Fruit fly (Drosophila melanogaster) whole organism, embryonic: ENCODE data around the gene CG15449.

Experiments
- Adf1 ChIP-seq: fragments of 200-800 bp; sonication (Bioruptor generic); IDR thresholded peaks from 2 replicates; pipeline ENCODE4 v1.3.6; 2022; ENCODE audit warnings: missing biosample characterization, missing genetic modification characterization
- CG12236 ChIP-seq: fragments of 200-800 bp; sonication (Bioruptor generic); optimal IDR thresholded peaks from 2 replicates; lab custom pipeline; 2016; ENCODE audit warnings: missing biosample characterization, missing genetic modification characterization
- CG1529 ChIP-seq: fragments of 200-800 bp; sonication (Bioruptor generic); optimal IDR thresholded peaks from 3 replicates; lab custom pipeline; 2018; ENCODE audit warnings: missing biosample characterization, missing genetic modification characterization
- CG15479 ChIP-seq: fragments of 200-800 bp; sonication (Bioruptor generic); optimal IDR thresholded peaks from 3 replicates; lab custom pipeline; 2019; ENCODE audit warnings: missing biosample characterization, mild to moderate bottlenecking, missing genetic modification characterization, moderate library complexity
- CG17361 ChIP-seq: fragments of 200-800 bp; sonication (Bioruptor generic); IDR thresholded peaks from 3 replicates; pipeline ENCODE4 v1.3.6; 2022; ENCODE audit warnings: missing biosample characterization, missing genetic modification characterization
- CG2199 ChIP-seq: fragments of 200-800 bp; sonication (Bioruptor generic); IDR thresholded peaks from 3 replicates; pipeline ENCODE4 v1.3.6; 2022; ENCODE audit warnings: missing biosample characterization, missing genetic modification characterization
- CG30403 ChIP-seq: fragments of 200-800 bp; sonication (Bioruptor generic); optimal IDR thresholded peaks from 3 replicates; lab custom pipeline; 2016; ENCODE audit warnings: missing biosample characterization, missing genetic modification characterization
- CG3163 ChIP-seq: fragments of 200-800 bp; sonication (Bioruptor generic); optimal IDR thresholded peaks from 3 replicates; lab custom pipeline; 2016; ENCODE audit warnings: missing biosample characterization, missing genetic modification characterization
- CG4360 ChIP-seq: fragments of 200-800 bp; sonication (Bioruptor generic); IDR thresholded peaks from 2 replicates; pipeline ENCODE4 v1.3.6; 2022; ENCODE audit warnings: missing biosample characterization, missing genetic modification characterization
- CG4820 ChIP-seq: fragments of 200-800 bp; sonication (Bioruptor generic); optimal IDR thresholded peaks from 3 replicates; lab custom pipeline; 2016; ENCODE audit warnings: missing biosample characterization, missing genetic modification characterization
- CG6175 ChIP-seq: fragments of 200-800 bp; sonication (Bioruptor generic); IDR thresholded peaks from 3 replicates; pipeline ENCODE4 v1.3.6; 2022; ENCODE audit warnings: missing biosample characterization, missing genetic modification characterization
- CG7963 ChIP-seq: fragments of 200-800 bp; sonication (Bioruptor generic); IDR thresholded peaks from 3 replicates; pipeline ENCODE4 v1.3.6; 2022; ENCODE audit warnings: missing biosample characterization, missing genetic modification characterization; ENCODE audit not compliant: partially characterized antibody
- CoRest ChIP-seq: fragments of 200-800 bp; sonication (Bioruptor generic); optimal IDR thresholded peaks from 3 replicates; lab custom pipeline; 2018; ENCODE audit warnings: missing biosample characterization, mild to moderate bottlenecking, missing genetic modification characterization, moderate library complexity
- D19A ChIP-seq: fragments of 200-800 bp; optimal IDR thresholded peaks from 3 replicates; lab custom pipeline; 2019; ENCODE audit warnings: missing biosample characterization, mild to moderate bottlenecking, missing genetic modification characterization, moderate library complexity
- Dfd ChIP-seq, 2 experiments: fragments of >200 bp; optimal IDR thresholded peaks; 2 replicates each; lab custom pipeline; 2017; ENCODE audit warnings: missing biosample characterization in 2 of 2, missing genetic modification characterization in 2 of 2
- Drgx ChIP-seq: fragments of 200-800 bp; sonication (Bioruptor generic); IDR thresholded peaks from 2 replicates; pipeline ENCODE4 v1.3.6; 2022; ENCODE audit warnings: missing biosample characterization, missing genetic modification characterization
- GATAe ChIP-seq: fragments of 200-800 bp; sonication (Bioruptor generic); conservative IDR thresholded peaks from 2 replicates; pipeline ENCODE4 v1.3.6; 2022; ENCODE audit warnings: missing biosample characterization, missing genetic modification characterization
- HLH3B ChIP-seq: fragments of 200-800 bp; sonication (Bioruptor generic); IDR thresholded peaks from 2 replicates; pipeline ENCODE4 v1.3.6; 2022; ENCODE audit warnings: missing biosample characterization, missing genetic modification characterization
- HmgD ChIP-seq: fragments of 200-800 bp; sonication (Bioruptor generic); optimal IDR thresholded peaks from 3 replicates; lab custom pipeline; 2016; ENCODE audit warnings: missing biosample characterization, missing genetic modification characterization
- Med ChIP-seq: fragments of 200-800 bp; sonication (Bioruptor generic); peaks from one replicate; lab custom pipeline; 2016; ENCODE audit warnings: missing biosample characterization, missing genetic modification characterization, mild to moderate bottlenecking, inconsistent platforms, moderate library complexity
- NK7.1 ChIP-seq: fragments of 200-800 bp; sonication (Bioruptor generic); optimal IDR thresholded peaks from 3 replicates; lab custom pipeline; 2016; ENCODE audit warnings: missing biosample characterization, missing genetic modification characterization
- Nf-YC ChIP-seq: fragments of 200-800 bp; optimal IDR thresholded peaks from 3 replicates; lab custom pipeline; 2019; ENCODE audit warnings: missing biosample characterization, mild to moderate bottlenecking, missing genetic modification characterization, moderate library complexity
- Rfx ChIP-seq: fragments of 200-800 bp; sonication (Bioruptor generic); IDR thresholded peaks from 2 replicates; pipeline ENCODE4 v1.3.6; 2022; ENCODE audit warnings: missing biosample characterization, missing genetic modification characterization
- Sox100B ChIP-seq: fragments of 200-800 bp; sonication (Bioruptor generic); optimal IDR thresholded peaks from 3 replicates; lab custom pipeline; 2018; ENCODE audit warnings: missing biosample characterization, mild to moderate bottlenecking, missing genetic modification characterization
- Trl ChIP-seq, 3 experiments: fragments of >200 bp in 2 of 3; fragments of 200-800 bp in 1 of 3; sonication (Bioruptor generic) in 1 of 3; optimal IDR thresholded peaks; 2 replicates in 1 of 3; 3 replicates in 2 of 3; lab custom pipeline; 2016 to 2017; ENCODE audit warnings: missing biosample characterization in 1 of 3, missing genetic modification characterization in 1 of 3
- bab2 ChIP-seq: fragments of 200-800 bp; sonication (Bioruptor generic); optimal IDR thresholded peaks from 2 replicates; lab custom pipeline; 2016; ENCODE audit warnings: missing biosample characterization, missing genetic modification characterization
- chinmo ChIP-seq: fragments of 200-800 bp; sonication (Bioruptor generic); IDR thresholded peaks from 4 replicates; pipeline ENCODE4 v1.3.6; 2022; ENCODE audit warnings: missing biosample characterization, missing genetic modification characterization; ENCODE audit not compliant: partially characterized antibody
- chm ChIP-seq: fragments of 200-800 bp; sonication (Bioruptor generic); IDR thresholded peaks from 2 replicates; pipeline ENCODE4 v1.3.6; 2022; ENCODE audit warnings: missing biosample characterization, missing genetic modification characterization
- dysf ChIP-seq: fragments of 200-800 bp; sonication (Bioruptor generic); IDR thresholded peaks from 3 replicates; pipeline ENCODE4 v1.3.6; 2022; ENCODE audit warnings: missing biosample characterization, missing genetic modification characterization
- fd96Cb ChIP-seq: fragments of 200-800 bp; sonication (Bioruptor generic); optimal IDR thresholded peaks from 2 replicates; lab custom pipeline; 2018; ENCODE audit warnings: missing biosample characterization, mild to moderate bottlenecking, missing genetic modification characterization, moderate library complexity
- gcm ChIP-seq: fragments of 200-800 bp; sonication (Bioruptor generic); optimal IDR thresholded peaks from 2 replicates; lab custom pipeline; 2019; ENCODE audit warnings: missing biosample characterization, mild to moderate bottlenecking, missing genetic modification characterization, moderate library complexity
- grn ChIP-seq: fragments of 200-800 bp; sonication (Bioruptor generic); optimal IDR thresholded peaks from 3 replicates; lab custom pipeline; 2017; ENCODE audit warnings: missing biosample characterization, missing genetic modification characterization
- ind ChIP-seq: fragments of 200-800 bp; sonication (Bioruptor generic); optimal IDR thresholded peaks from 3 replicates; lab custom pipeline; 2016; ENCODE audit warnings: missing biosample characterization, missing genetic modification characterization
- nom ChIP-seq: fragments of 200-800 bp; sonication (Bioruptor generic); optimal IDR thresholded peaks from 2 replicates; lab custom pipeline; 2017; ENCODE audit warnings: missing biosample characterization, missing genetic modification characterization, mild to moderate bottlenecking, moderate library complexity, missing genetic modification reagents
- p53 ChIP-seq: fragments of 200-800 bp; sonication (Bioruptor generic); optimal IDR thresholded peaks from 2 replicates; lab custom pipeline; 2016; ENCODE audit warnings: missing biosample characterization, missing genetic modification characterization
- phol ChIP-seq: fragments of 200-800 bp; sonication (Bioruptor generic); optimal IDR thresholded peaks from 3 replicates; lab custom pipeline; 2018; ENCODE audit warnings: missing biosample characterization, mild to moderate bottlenecking, missing genetic modification characterization, moderate library complexity
- prd ChIP-seq, 3 experiments: fragments of >200 bp in 2 of 3; fragments of 200-800 bp in 1 of 3; sonication (Bioruptor generic) in 1 of 3; optimal IDR thresholded peaks in 2 of 3; IDR thresholded peaks in 1 of 3; 2 replicates in 2 of 3; 3 replicates in 1 of 3; pipeline versions ENCODE4 v1.3.6 to Lab custom; 2017 to 2022; ENCODE audit warnings: missing biosample characterization in 1 of 3, missing genetic modification characterization in 1 of 3
- row ChIP-seq: fragments of 200-800 bp; sonication (Bioruptor generic); IDR thresholded peaks from 3 replicates; pipeline ENCODE4 v1.3.6; 2022; ENCODE audit warnings: missing biosample characterization, missing genetic modification characterization
- sens ChIP-seq: fragments of 200-800 bp; sonication (Bioruptor generic); peaks from one replicate; lab custom pipeline; 2016; ENCODE audit warnings: missing biosample characterization, missing genetic modification characterization
- sisA ChIP-seq: fragments of 200-800 bp; sonication (Bioruptor generic); IDR thresholded peaks from 2 replicates; pipeline ENCODE4 v1.3.6; 2022; ENCODE audit warnings: missing biosample characterization, missing genetic modification characterization
- sqz ChIP-seq: fragments of 200-800 bp; sonication (Bioruptor generic); optimal IDR thresholded peaks from 3 replicates; lab custom pipeline; 2018; ENCODE audit warnings: missing biosample characterization, mild to moderate bottlenecking, missing genetic modification characterization
- toy ChIP-seq: fragments of 200-800 bp; sonication (Bioruptor generic); IDR thresholded peaks from 2 replicates; pipeline ENCODE4 v1.3.6; 2022; ENCODE audit warnings: missing biosample characterization, missing genetic modification characterization
- trh ChIP-seq: fragments of 200-800 bp; sonication (Bioruptor generic); optimal IDR thresholded peaks from 2 replicates; lab custom pipeline; 2016; ENCODE audit warnings: missing biosample characterization, missing genetic modification characterization
- yki ChIP-seq: fragments of >200 bp; optimal IDR thresholded peaks from 3 replicates; lab custom pipeline; 2018
- z ChIP-seq: fragments of 200-800 bp; sonication (Bioruptor generic); IDR thresholded peaks from 3 replicates; pipeline ENCODE4 v1.3.6; 2022; ENCODE audit warnings: missing biosample characterization, missing genetic modification characterization

CG15449 gene

DNA sequence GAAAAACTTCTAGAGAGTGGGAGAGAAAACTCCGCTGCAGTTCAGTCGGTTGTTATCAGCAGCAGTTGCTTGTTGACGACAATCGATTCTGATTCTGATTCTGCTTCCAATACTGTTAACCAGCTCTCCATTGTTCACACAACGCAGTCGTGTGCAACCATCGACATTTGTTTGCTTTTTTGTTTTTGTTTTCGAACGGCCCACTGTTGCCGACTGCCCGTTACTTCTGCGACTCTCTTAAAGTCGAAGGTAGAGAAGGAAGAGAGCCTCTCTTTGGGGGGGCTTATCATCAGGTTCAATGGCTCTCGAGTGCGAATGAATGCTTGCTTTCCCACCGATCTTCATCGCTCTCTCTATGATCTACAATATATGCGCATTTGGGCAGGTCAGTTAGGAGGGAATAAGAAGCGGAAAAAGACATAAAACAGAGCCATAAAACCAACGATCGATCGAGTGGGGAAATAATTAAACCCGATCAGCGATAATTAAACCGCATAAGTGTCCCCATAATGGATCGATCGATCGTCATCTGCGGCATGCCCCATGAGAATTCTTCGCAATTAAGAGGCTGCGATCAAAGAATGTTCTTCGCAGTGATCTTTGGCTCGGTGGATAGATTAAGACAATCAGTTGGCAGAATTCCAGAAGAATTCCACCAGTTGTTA is 31.4 kb upstream of the CG15449 start:
- 0 out of 3 replicates have a peak, but pooled peaks have one; percentile 23 for TF ChIP-seq CG2199
- no peak for TF ChIP-seq CG12236 (GFP tag; lab: Kevin White, UChicago)
- no peak for TF ChIP-seq chm (GFP tag; lab: Robert Waterston, UW)
- peak; percentile 89 for TF ChIP-seq CG3163 (GFP tag; lab: Kevin White, UChicago)
- TF ChIP-seq Trl (optimal IDR thresholded peaks at IDR 0.05; lab: Kevin White, UChicago), result peak; percentile 41 to 66
- no peak for TF ChIP-seq Trl (GFP tag; optimal IDR thresholded peaks at IDR 0.05; lab: Kevin White, UChicago)
- 0 out of 4 replicates have a peak, but pooled peaks have one; percentile 43 for TF ChIP-seq chinmo
- peak; percentile 44 for TF ChIP-seq CG15479
- peak; percentile 74 for TF ChIP-seq nom (GFP tag; lab: Kevin White, UChicago)
- TF ChIP-seq trh, result no peak
- TF ChIP-seq grn (GFP tag; lab: Kevin White, UChicago), result peak; percentile 34
- no peak for TF ChIP-seq GATAe (GFP tag; lab: Robert Waterston, UW)

DNA sequence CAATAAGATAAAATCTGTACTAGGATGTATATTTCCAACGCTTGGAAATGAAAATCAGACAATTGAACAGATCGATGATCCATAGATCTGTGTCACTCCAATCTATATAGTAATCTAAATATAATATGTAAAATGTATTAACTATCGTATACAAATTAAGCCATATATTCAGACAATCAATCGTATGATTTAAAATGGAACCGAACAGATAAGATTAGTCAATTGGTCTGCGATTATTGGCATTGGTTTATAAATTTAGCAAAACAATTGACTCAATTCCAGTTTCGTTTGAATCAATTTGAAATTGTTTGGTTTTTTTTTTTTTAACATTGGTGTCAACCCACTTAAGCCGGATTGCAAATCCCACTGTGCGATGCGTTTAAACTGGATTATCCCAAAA is 27.5 kb upstream of the CG15449 start:
- no peak for TF ChIP-seq CoRest (tag; lab: Kevin White, UChicago)
- TF ChIP-seq sens (GFP tag; lab: Kevin White, UChicago), result peak; percentile 13
- TF ChIP-seq bab2 (GFP tag; lab: Kevin White, UChicago), result no peak
- peak; percentile 19 for TF ChIP-seq Sox100B
- TF ChIP-seq fd96Cb (tag; lab: Kevin White, UChicago), result peak; percentile 5
- TF ChIP-seq Dfd (GFP tag; optimal IDR thresholded peaks at IDR 0.05; lab: Kevin White, UChicago), result no peak
- TF ChIP-seq gcm (GFP tag; lab: Kevin White, UChicago), result no peak
- TF ChIP-seq phol (tag; lab: Kevin White, UChicago), result peak; percentile 7
- no peak for TF ChIP-seq prd (optimal IDR thresholded peaks at IDR 0.05; lab: Kevin White, UChicago)
- 0 out of 3 replicates have a peak, but pooled peaks have one; percentile 27 for TF ChIP-seq prd (GFP tag; IDR thresholded peaks at IDR 0.05; lab: Robert Waterston, UW)
- no peak for TF ChIP-seq toy (GFP tag; lab: Robert Waterston, UW)
- TF ChIP-seq CG30403 (GFP tag; lab: Kevin White, UChicago), result peak; percentile 17
- TF ChIP-seq dysf (GFP tag; lab: Robert Waterston, UW), result 0 out of 3 replicates have a peak, but pooled peaks have one; percentile 27
- TF ChIP-seq HLH3B (GFP tag; lab: Robert Waterston, UW), result 0 out of 2 replicates have a peak, but pooled peaks have one; percentile 17
- peak; percentile 19; the same call in 1 of the 2 replicates for TF ChIP-seq Rfx
- 0 out of 3 replicates have a peak, but pooled peaks have one; percentile 12 for TF ChIP-seq CG17361
- TF ChIP-seq D19A, result no peak

DNA sequence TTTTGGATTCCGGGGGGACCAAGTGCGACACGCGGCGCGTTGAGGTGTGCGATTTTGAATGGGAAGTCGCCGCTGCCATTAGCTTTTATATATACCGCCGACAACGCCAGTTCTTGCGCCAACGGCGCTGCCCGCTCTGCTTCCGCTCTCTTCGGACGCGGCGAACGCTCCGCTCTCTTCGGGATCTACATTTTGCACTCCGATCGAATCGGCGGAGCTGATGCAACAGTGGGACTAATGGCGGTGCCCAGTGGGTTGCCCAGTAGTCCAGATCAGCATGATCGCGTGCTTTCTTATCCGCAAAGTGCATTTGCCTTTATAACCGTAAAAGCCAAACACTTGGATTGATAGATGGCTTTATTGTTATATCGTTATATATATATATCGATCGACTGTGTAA is 27.1 kb upstream of the CG15449 start, which contains the start of gene CG32512:
Gene CG32512, minus strand, starts transcription at position 67 of the 400 bp plus-strand sequence.
- TF ChIP-seq Rfx (peak; percentile 20; the same call in 1 of the 2 replicates), sens (GFP tag; lab: Kevin White, UChicago) (no peak), CG4820 (no peak), ind (GFP tag; lab: Kevin White, UChicago) (no peak), prd (optimal IDR thresholded peaks at IDR 0.05; lab: Kevin White, UChicago) (no peak), prd (GFP tag; IDR thresholded peaks at IDR 0.05; lab: Robert Waterston, UW) (0 out of 3 replicates have a peak, but pooled peaks have one; percentile 19), CG3163 (GFP tag; lab: Kevin White, UChicago) (peak; percentile 55), Nf-YC (no peak), Med (GFP tag; lab: Kevin White, UChicago) (peak; percentile 60), CG1529 (no peak), CG4360 (GFP tag; lab: Robert Waterston, UW) (no peak), yki (lab: Kevin White, UChicago) (no peak), p53 (no peak), row (GFP tag; lab: Robert Waterston, UW) (no peak), HmgD (no peak), Trl (optimal IDR thresholded peaks at IDR 0.05; lab: Kevin White, UChicago) (peak; percentile 20 to 27), Trl (GFP tag; optimal IDR thresholded peaks at IDR 0.05; lab: Kevin White, UChicago) (no peak), Adf1 (peak; percentile 22; the same call in 1 of the 2 replicates), sisA (GFP tag; lab: Robert Waterston, UW) (0 out of 2 replicates have a peak, but pooled peaks have one; percentile 14), sqz (GFP tag; lab: Kevin White, UChicago) (no peak), CoRest (tag; lab: Kevin White, UChicago) (no peak), CG7963 (GFP tag; lab: Robert Waterston, UW) (no peak), NK7.1 (GFP tag; lab: Kevin White, UChicago) (no peak), CG6175 (GFP tag; lab: Robert Waterston, UW) (no peak), Drgx (GFP tag; lab: Robert Waterston, UW) (peak; percentile 45), z (GFP tag; lab: Robert Waterston, UW) (no peak)
